Fruit fly (Drosophila melanogaster) whole organism, embryonic: Measurements from ENCODE around the gene SMC6.
A peak's percentile ranks its signal among the peaks of the same experiment; 100 is the strongest.

ENCODE experiments used
- ATbp ChIP-seq: fragments of 200-800 bp; sonication (Bioruptor generic); optimal IDR thresholded peaks from 2 replicates; lab custom pipeline; 2017; ENCODE audit warnings: missing biosample characterization, mild to moderate bottlenecking, missing genetic modification characterization, missing genetic modification reagents
- Awh ChIP-seq: fragments of 200-800 bp; sonication (Bioruptor generic); IDR thresholded peaks from 2 replicates; pipeline ENCODE4, ENCODE4 v1.3.6; 2022; ENCODE audit warnings: missing biosample characterization, missing genetic modification characterization
- CG10543 ChIP-seq: fragments of 200-800 bp; sonication (Bioruptor generic); optimal IDR thresholded peaks from 3 replicates; lab custom pipeline; 2017; ENCODE audit warnings: missing biosample characterization, mild to moderate bottlenecking, missing genetic modification characterization, moderate library complexity
- CG10959 ChIP-seq: fragments of 200-800 bp; sonication (Bioruptor generic); IDR thresholded peaks from 2 replicates; pipeline ENCODE4 v1.3.6; 2022; ENCODE audit warnings: missing biosample characterization, missing genetic modification characterization
- CG10979 ChIP-seq: fragments of 200-800 bp; sonication (Bioruptor generic); optimal IDR thresholded peaks from 2 replicates; lab custom pipeline; 2018; ENCODE audit warnings: missing biosample characterization, mild to moderate bottlenecking, missing genetic modification characterization, moderate library complexity
- CG12219 ChIP-seq: fragments of 200-800 bp; sonication (Bioruptor generic); optimal IDR thresholded peaks from 3 replicates; lab custom pipeline; 2018; ENCODE audit warnings: missing biosample characterization, mild to moderate bottlenecking, missing genetic modification characterization
- CG13624 ChIP-seq: fragments of 200-800 bp; sonication (Bioruptor generic); optimal IDR thresholded peaks from 2 replicates; lab custom pipeline; 2016; ENCODE audit warnings: missing biosample characterization, missing genetic modification characterization
- CG15269 ChIP-seq: fragments of 200-800 bp; sonication (Bioruptor generic); optimal IDR thresholded peaks from 2 replicates; lab custom pipeline; 2018; ENCODE audit warnings: missing biosample characterization, mild to moderate bottlenecking, missing genetic modification characterization, moderate library complexity
- CG17612 ChIP-seq: fragments of 200-800 bp; sonication (Bioruptor generic); IDR thresholded peaks from 2 replicates; pipeline ENCODE4 v1.3.6; 2022; ENCODE audit warnings: missing biosample characterization, missing genetic modification characterization
- CG18599 ChIP-seq: fragments of 200-800 bp; sonication (Bioruptor generic); optimal IDR thresholded peaks from 3 replicates; lab custom pipeline; 2017; ENCODE audit warnings: missing biosample characterization, missing genetic modification characterization, mild to moderate bottlenecking, moderate library complexity, missing genetic modification reagents
- CG18764 ChIP-seq: fragments of 200-800 bp; sonication (Bioruptor generic); optimal IDR thresholded peaks from 3 replicates; lab custom pipeline; 2016; ENCODE audit warnings: missing biosample characterization, missing genetic modification characterization
- CG30431 ChIP-seq: fragments of 200-800 bp; sonication (Bioruptor generic); optimal IDR thresholded peaks from 2 replicates; lab custom pipeline; 2017; ENCODE audit warnings: missing biosample characterization, missing genetic modification characterization
- CG32767 ChIP-seq: fragments of 200-800 bp; sonication (Bioruptor generic); IDR thresholded peaks from 2 replicates; pipeline ENCODE4 v1.3.6; 2022; ENCODE audit warnings: missing biosample characterization, missing genetic modification characterization
- CG33557 ChIP-seq: fragments of 200-800 bp; sonication (Bioruptor generic); optimal IDR thresholded peaks from 2 replicates; lab custom pipeline; 2019; ENCODE audit warnings: missing biosample characterization, mild to moderate bottlenecking, missing genetic modification characterization, moderate library complexity
- CG34376 ChIP-seq: fragments of 200-800 bp; sonication (Bioruptor generic); optimal IDR thresholded peaks from 2 replicates; lab custom pipeline; 2018; ENCODE audit warnings: missing biosample characterization, mild to moderate bottlenecking, missing genetic modification characterization
- CG4360 ChIP-seq: fragments of 200-800 bp; sonication (Bioruptor generic); IDR thresholded peaks from 2 replicates; pipeline ENCODE4 v1.3.6; 2022; ENCODE audit warnings: missing biosample characterization, missing genetic modification characterization
- CG6791 ChIP-seq: fragments of 200-800 bp; sonication (Bioruptor generic); IDR thresholded peaks from 3 replicates; pipeline ENCODE4 v1.3.6; 2022; ENCODE audit warnings: missing biosample characterization, missing genetic modification characterization; ENCODE audit not compliant: partially characterized antibody
- CG8089 ChIP-seq: fragments of 200-800 bp; sonication (Bioruptor generic); optimal IDR thresholded peaks from 3 replicates; lab custom pipeline; 2016; ENCODE audit warnings: missing biosample characterization, missing genetic modification characterization
- CG8765 ChIP-seq: fragments of 200-800 bp; sonication (Bioruptor generic); IDR thresholded peaks from 2 replicates; pipeline ENCODE4 v1.3.6; 2022; ENCODE audit warnings: missing biosample characterization, missing genetic modification characterization
- CG8944 ChIP-seq: fragments of 200-800 bp; sonication (Bioruptor generic); optimal IDR thresholded peaks from 3 replicates; lab custom pipeline; 2016; ENCODE audit warnings: missing biosample characterization, missing genetic modification characterization
- Deaf1 ChIP-seq: fragments of 200-800 bp; optimal IDR thresholded peaks from 3 replicates; lab custom pipeline; 2019; ENCODE audit warnings: missing biosample characterization, mild to moderate bottlenecking, missing genetic modification characterization, moderate library complexity
- Dip3 ChIP-seq: fragments of 200-800 bp; sonication (Bioruptor generic); optimal IDR thresholded peaks from 3 replicates; lab custom pipeline; 2016; ENCODE audit warnings: missing biosample characterization, missing genetic modification characterization
- Eip74EF ChIP-seq, 2 experiments: fragments of 200-800 bp in 1 of 2; fragments of >200 bp in 1 of 2; sonication (Bioruptor generic) in 1 of 2; optimal IDR thresholded peaks; 2 replicates each; lab custom pipeline; 2017 to 2019; ENCODE audit warnings: missing biosample characterization in 2 of 2, missing genetic modification characterization in 2 of 2, mild to moderate bottlenecking in 1 of 2, moderate library complexity in 1 of 2
- GATAe ChIP-seq: fragments of 200-800 bp; sonication (Bioruptor generic); conservative IDR thresholded peaks from 2 replicates; pipeline ENCODE4 v1.3.6; 2022; ENCODE audit warnings: missing biosample characterization, missing genetic modification characterization
- HmgD ChIP-seq: fragments of 200-800 bp; sonication (Bioruptor generic); optimal IDR thresholded peaks from 3 replicates; lab custom pipeline; 2016; ENCODE audit warnings: missing biosample characterization, missing genetic modification characterization
- NfI ChIP-seq: fragments of 200-800 bp; sonication (Bioruptor generic); optimal IDR thresholded peaks from 3 replicates; lab custom pipeline; 2018; ENCODE audit warnings: missing biosample characterization, mild to moderate bottlenecking, missing genetic modification characterization, moderate library complexity
- Oli ChIP-seq: fragments of 200-800 bp; sonication (Bioruptor generic); optimal IDR thresholded peaks from 2 replicates; lab custom pipeline; 2018; ENCODE audit warnings: missing biosample characterization, mild to moderate bottlenecking, missing genetic modification characterization, moderate library complexity
- Taf1 ChIP-seq: fragments of 200-800 bp; sonication (Bioruptor generic); IDR thresholded peaks from 2 replicates; pipeline ENCODE4 v1.3.6; 2022; ENCODE audit warnings: missing biosample characterization, missing genetic modification characterization
- Xrp1 ChIP-seq: fragments of 200-800 bp; sonication (Bioruptor generic); IDR thresholded peaks from 2 replicates; pipeline ENCODE4 v1.3.6; 2022; ENCODE audit warnings: missing biosample characterization, missing genetic modification characterization
- abd-A ChIP-seq: fragments of 200-800 bp; sonication (Bioruptor generic); optimal IDR thresholded peaks from 3 replicates; lab custom pipeline; 2019; ENCODE audit warnings: missing biosample characterization, mild to moderate bottlenecking, missing genetic modification characterization, moderate library complexity
- az2 ChIP-seq: fragments of 200-800 bp; sonication (Bioruptor generic); optimal IDR thresholded peaks from 3 replicates; lab custom pipeline; 2016; ENCODE audit warnings: missing biosample characterization, missing genetic modification characterization
- bbx ChIP-seq: fragments of 200-800 bp; sonication (Bioruptor generic); IDR thresholded peaks from 2 replicates; pipeline ENCODE4 v1.3.6; 2022; ENCODE audit warnings: missing biosample characterization, missing genetic modification characterization; ENCODE audit not compliant: partially characterized antibody
- bcd ChIP-seq: fragments of 200-800 bp; sonication (Bioruptor generic); optimal IDR thresholded peaks from 2 replicates; lab custom pipeline; 2017; ENCODE audit warnings: missing biosample characterization, mild to moderate bottlenecking, missing genetic modification characterization
- btn ChIP-seq: fragments of 200-800 bp; sonication (Bioruptor generic); optimal IDR thresholded peaks from 2 replicates; lab custom pipeline; 2016; ENCODE audit warnings: missing biosample characterization, missing genetic modification characterization
- cad ChIP-seq: fragments of >200 bp; optimal IDR thresholded peaks from 2 replicates; lab custom pipeline; 2017; ENCODE audit warnings: missing biosample characterization, missing genetic modification characterization
- chm ChIP-seq: fragments of 200-800 bp; sonication (Bioruptor generic); IDR thresholded peaks from 2 replicates; pipeline ENCODE4 v1.3.6; 2022; ENCODE audit warnings: missing biosample characterization, missing genetic modification characterization
- eve ChIP-seq, 2 experiments: fragments of >200 bp; optimal IDR thresholded peaks; 2 replicates each; lab custom pipeline; 2017; ENCODE audit warnings: missing biosample characterization in 2 of 2, missing genetic modification characterization in 2 of 2
- gro ChIP-seq: fragments of 200-800 bp; sonication (Bioruptor generic); optimal IDR thresholded peaks from 2 replicates; lab custom pipeline; 2016; ENCODE audit warnings: missing biosample characterization, missing genetic modification characterization
- gsb ChIP-seq: fragments of 200-800 bp; sonication (Bioruptor generic); IDR thresholded peaks from 2 replicates; pipeline ENCODE4 v1.3.6; 2022; ENCODE audit warnings: missing biosample characterization, missing genetic modification characterization
- ham ChIP-seq: fragments of 200-800 bp; sonication (Bioruptor generic); IDR thresholded peaks from 2 replicates; pipeline ENCODE4 v1.3.6; 2022; ENCODE audit warnings: missing biosample characterization, missing genetic modification characterization
- inv ChIP-seq: fragments of 200-800 bp; sonication (Bioruptor generic); IDR thresholded peaks from 2 replicates; pipeline ENCODE4 v1.3.6; 2022; ENCODE audit warnings: missing biosample characterization, missing genetic modification characterization; ENCODE audit not compliant: partially characterized antibody
- mam ChIP-seq: fragments of 200-800 bp; sonication (Bioruptor generic); optimal IDR thresholded peaks from 3 replicates; lab custom pipeline; 2016; ENCODE audit warnings: missing biosample characterization, missing genetic modification characterization
- nom ChIP-seq: fragments of 200-800 bp; sonication (Bioruptor generic); optimal IDR thresholded peaks from 2 replicates; lab custom pipeline; 2017; ENCODE audit warnings: missing biosample characterization, missing genetic modification characterization, mild to moderate bottlenecking, moderate library complexity, missing genetic modification reagents
- phol ChIP-seq: fragments of 200-800 bp; sonication (Bioruptor generic); optimal IDR thresholded peaks from 3 replicates; lab custom pipeline; 2018; ENCODE audit warnings: missing biosample characterization, mild to moderate bottlenecking, missing genetic modification characterization, moderate library complexity
- sc ChIP-seq, 3 experiments: fragments of >200 bp in 2 of 3; fragments of 200-800 bp in 1 of 3; sonication (Bioruptor generic) in 1 of 3; optimal IDR thresholded peaks; 2 replicates in 2 of 3; 3 replicates in 1 of 3; lab custom pipeline; 2017; ENCODE audit warnings: mild to moderate bottlenecking in 1 of 3, missing biosample characterization in 1 of 3, missing genetic modification characterization in 1 of 3, missing genetic modification reagents in 1 of 3
- vvl ChIP-seq: fragments of 200-800 bp; sonication (Bioruptor generic); IDR thresholded peaks from 2 replicates; pipeline ENCODE4 v1.3.6; 2022; ENCODE audit warnings: missing biosample characterization, missing genetic modification characterization
- wek ChIP-seq: fragments of 200-800 bp; sonication (Bioruptor generic); optimal IDR thresholded peaks from 3 replicates; lab custom pipeline; 2018; ENCODE audit warnings: missing biosample characterization, mild to moderate bottlenecking, missing genetic modification characterization, moderate library complexity
- wor ChIP-seq: fragments of 200-800 bp; sonication (Bioruptor generic); IDR thresholded peaks from 2 replicates; pipeline ENCODE4 v1.3.6; 2022; ENCODE audit warnings: missing biosample characterization, missing genetic modification characterization

The SMC6 gene

DNA sequence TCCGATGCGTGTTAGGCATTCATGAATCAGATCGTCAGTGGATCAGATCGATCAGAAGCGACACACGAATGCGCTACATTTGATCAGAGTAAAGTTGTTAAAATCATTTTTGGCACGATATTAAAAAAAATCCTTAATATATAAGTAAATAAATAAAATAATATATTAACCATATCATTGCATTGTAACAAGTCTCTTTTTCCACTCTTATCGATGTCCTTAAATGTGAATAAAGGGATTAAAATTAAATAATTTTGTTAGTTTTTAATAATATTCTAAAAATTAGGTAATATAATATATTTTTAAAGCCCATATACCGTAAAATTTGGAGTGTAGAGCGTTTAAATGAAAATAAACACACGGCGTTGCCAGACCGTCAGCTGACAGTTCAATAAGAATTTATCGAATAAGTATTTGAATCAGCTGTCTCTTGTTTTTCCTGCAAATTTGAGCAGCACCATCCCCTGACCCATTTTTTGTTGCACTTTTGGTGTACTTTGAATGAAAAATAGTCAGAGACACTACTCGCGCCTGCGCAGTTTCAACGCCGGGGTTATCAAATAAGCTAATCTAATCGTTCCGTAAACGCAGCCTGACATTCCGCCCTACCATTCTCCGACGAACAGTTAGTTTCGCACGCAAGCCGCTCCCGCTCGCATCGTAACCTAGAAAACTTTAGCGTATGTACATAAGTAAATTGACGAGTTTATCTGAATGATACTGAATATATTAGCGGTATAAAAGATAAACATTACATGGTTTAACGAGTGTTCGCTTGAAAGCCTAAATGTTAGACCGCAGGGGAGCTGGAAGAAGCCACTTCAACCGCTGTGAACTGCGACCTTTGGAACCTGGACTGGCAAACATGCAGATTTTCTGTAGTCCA lies 41.1 kb downstream of the SMC6 start, which contains the start of the genes p38a and CG6178 (continued):
- TF ChIP-seq sc (optimal IDR thresholded peaks at IDR 0.05; lab: Kevin White, UChicago) (no peak), sc (GFP tag; optimal IDR thresholded peaks at IDR 0.05; lab: Kevin White, UChicago) (peak; percentile 94), CG8765 (peak; percentile 78), Awh (GFP tag; lab: Robert Waterston, UW) (peak; percentile 96), ham (GFP tag; lab: Robert Waterston, UW) (peak; percentile 90), wor (GFP tag; lab: Robert Waterston, UW) (peak; percentile 96), wek (GFP tag; lab: Kevin White, UChicago) (peak; percentile 56), ATbp (GFP tag; lab: Kevin White, UChicago) (peak; percentile 93), nom (GFP tag; lab: Kevin White, UChicago) (peak; percentile 94), Deaf1 (tag; lab: Kevin White, UChicago) (peak; percentile 89), CG18599 (peak; percentile 98), CG32767 (GFP tag; lab: Robert Waterston, UW) (peak; percentile 98), az2 (GFP tag; lab: Kevin White, UChicago) (peak; percentile 93), CG6791 (GFP tag; lab: Robert Waterston, UW) (0 out of 3 replicates have a peak, but pooled peaks have one; percentile 51), Oli (tag; lab: Kevin White, UChicago) (peak; percentile 99), bbx (GFP tag; lab: Robert Waterston, UW) (no peak; the same call in 1 of the 2 replicates), Taf1 (GFP tag; lab: Robert Waterston, UW) (peak; percentile 88), CG12219 (GFP tag; lab: Kevin White, UChicago) (peak; percentile 84), inv (no peak), eve (GFP tag; optimal IDR thresholded peaks at IDR 0.05; lab: Kevin White, UChicago) (no peak), CG18764 (peak; percentile 86), GATAe (GFP tag; lab: Robert Waterston, UW) (peak; percentile 89), Eip74EF (GFP tag; optimal IDR thresholded peaks at IDR 0.05; lab: Kevin White, UChicago) (peak in 1 of 2 experiments; percentile 97), bcd (GFP tag; lab: Kevin White, UChicago) (peak; percentile 98), gsb (GFP tag; lab: Robert Waterston, UW) (peak; percentile 93), btn (GFP tag; lab: Kevin White, UChicago) (no peak), Dip3 (GFP tag; lab: Kevin White, UChicago) (peak; percentile 76), chm (peak; percentile 65; the same call in 1 of the 2 replicates), CG15269 (tag; lab: Kevin White, UChicago) (peak; percentile 99), CG17612 (GFP tag; lab: Robert Waterston, UW) (peak; percentile 91), CG8944 (peak; percentile 36), CG34376 (GFP tag; lab: Kevin White, UChicago) (peak; percentile 68), CG30431 (GFP tag; lab: Kevin White, UChicago) (peak; percentile 95), Xrp1 (peak; percentile 96), CG4360 (peak; percentile 54), abd-A (tag; lab: Kevin White, UChicago) (no peak), CG10979 (tag; lab: Kevin White, UChicago) (peak; percentile 97), CG10959 (GFP tag; lab: Robert Waterston, UW) (peak; percentile 74), mam (GFP tag; lab: Kevin White, UChicago) (peak; percentile 72), CG33557 (GFP tag; lab: Kevin White, UChicago) (peak; percentile 84), gro (GFP tag; lab: Kevin White, UChicago) (peak; percentile 43), NfI (GFP tag; lab: Kevin White, UChicago) (peak; percentile 98), HmgD (GFP tag; lab: Kevin White, UChicago) (no peak), CG10543 (peak; percentile 96), vvl (GFP tag; lab: Robert Waterston, UW) (peak; percentile 97), CG8089 (no peak), cad (GFP tag; lab: Kevin White, UChicago) (no peak), phol (tag; lab: Kevin White, UChicago) (peak; percentile 98), CG13624 (GFP tag; lab: Kevin White, UChicago) (peak; percentile 56)
